Worm (Caenorhabditis elegans): ENCODE data around the gene sbsp-1.

Gene sbsp-1

DNA sequence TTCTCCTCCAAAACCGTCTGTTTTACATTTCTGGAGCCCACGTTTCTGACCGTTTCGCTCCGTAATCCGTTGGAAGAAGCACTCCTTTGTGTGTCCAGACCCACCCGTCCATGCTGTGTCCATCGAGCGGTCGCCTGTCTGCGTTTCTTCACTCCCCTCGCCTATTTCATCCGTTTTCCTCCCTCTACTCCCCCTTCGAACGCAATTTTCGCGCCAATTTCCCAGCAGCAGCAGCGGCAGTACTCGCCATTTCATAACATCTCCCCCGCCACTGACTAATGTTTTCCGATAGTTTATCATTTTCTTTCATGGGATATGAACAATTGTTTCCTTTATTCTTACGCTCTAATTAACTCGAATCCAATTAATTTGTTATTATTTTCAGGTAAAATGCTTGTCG, 24.8 kb upstream of the sbsp-1 start (continued):
- TF ChIP-seq fkh-10 (GFP tag; optimal IDR thresholded peaks at IDR 0.05) (no peak), syd-9 (tag; optimal IDR thresholded peaks at IDR 0.05) (no peak), lin-11 (tag; optimal IDR thresholded peaks at IDR 0.05) (no peak), pag-3 (tag; optimal IDR thresholded peaks at IDR 0.05; ENCODE audit: borderline replicate concordance) (no peak), sdc-2 (tag; optimal IDR thresholded peaks at IDR 0.05) (no peak), pat-9 (tag; optimal IDR thresholded peaks at IDR 0.05) (no peak), elt-4 (tag; optimal IDR thresholded peaks at IDR 0.05) (no peak), eyg-1 (tag; optimal IDR thresholded peaks at IDR 0.05) (no peak), fkh-6 (tag; optimal IDR thresholded peaks at IDR 0.05) (no peak), pax-1 (tag; optimal IDR thresholded peaks at IDR 0.05) (no peak), pha-2 (tag; optimal IDR thresholded peaks at IDR 0.05) (no peak), ahr-1 (tag; optimal IDR thresholded peaks at IDR 0.05) (no peak), gmeb-2 (tag; optimal IDR thresholded peaks at IDR 0.05) (no peak), pros-1 (tag; optimal IDR thresholded peaks at IDR 0.05) (no peak), rnt-1 (tag; optimal IDR thresholded peaks at IDR 0.05) (peak; percentile 4), K09A11.1 (tag; optimal IDR thresholded peaks at IDR 0.05; ENCODE audit: insufficient read depth) (no peak), K02D7.2 (tag; optimal IDR thresholded peaks at IDR 0.05) (no peak), nhr-11 (tag; optimal IDR thresholded peaks at IDR 0.05) (no peak), C08G9.2 (tag; optimal IDR thresholded peaks at IDR 0.05) (no peak), ceh-31 (tag; optimal IDR thresholded peaks at IDR 0.05) (peak; percentile 67), nhr-232 (tag; optimal IDR thresholded peaks at IDR 0.05) (peak; percentile 7), unc-42 (tag; optimal IDR thresholded peaks at IDR 0.05) (peak; percentile 67), unc-55 (GFP tag; optimal IDR thresholded peaks at IDR 0.05) (peak; percentile 27), madf-2 (tag; optimal IDR thresholded peaks at IDR 0.05) (no peak), dmd-4 (tag; optimal IDR thresholded peaks at IDR 0.05; ENCODE audit: borderline replicate concordance) (no peak), ets-4 (tag; optimal IDR thresholded peaks at IDR 0.05) (peak; percentile 7), npax-4 (tag; optimal IDR thresholded peaks at IDR 0.05) (no peak), ceh-9 (tag; optimal IDR thresholded peaks at IDR 0.05) (no peak), ceh-18 (tag; optimal IDR thresholded peaks at IDR 0.05) (peak; percentile 26), pqm-1 (tag; optimal IDR thresholded peaks at IDR 0.05) (no peak), ttx-3 (tag; optimal IDR thresholded peaks at IDR 0.05) (no peak), T23F11.4 (GFP tag; optimal IDR thresholded peaks at IDR 0.05) (no peak), hlh-13 (GFP tag; optimal IDR thresholded peaks at IDR 0.05) (no peak), sox-2 (GFP tag; IDR thresholded peaks at IDR 0.05) (0 out of 2 replicates have a peak, but pooled peaks have one; percentile 9), F13H6.1 (tag; optimal IDR thresholded peaks at IDR 0.05) (no peak), Y22D7AL.16 (tag; optimal IDR thresholded peaks at IDR 0.05) (no peak), ceh-22 (tag; optimal IDR thresholded peaks at IDR 0.05) (no peak), ceh-2 (tag; optimal IDR thresholded peaks at IDR 0.05) (peak; percentile 12), hlh-6 (tag; optimal IDR thresholded peaks at IDR 0.05) (peak; percentile 17), zip-5 (tag; optimal IDR thresholded peaks at IDR 0.05) (no peak), lim-6 (tag; optimal IDR thresholded peaks at IDR 0.05) (no peak), hlh-15 (tag; optimal IDR thresholded peaks at IDR 0.05) (no peak), ceh-24 (tag; optimal IDR thresholded peaks at IDR 0.05) (no peak), pha-4 (tag; optimal IDR thresholded peaks at IDR 0.05) (no peak), tbx-7 (tag; optimal IDR thresholded peaks at IDR 0.05) (no peak)

DNA sequence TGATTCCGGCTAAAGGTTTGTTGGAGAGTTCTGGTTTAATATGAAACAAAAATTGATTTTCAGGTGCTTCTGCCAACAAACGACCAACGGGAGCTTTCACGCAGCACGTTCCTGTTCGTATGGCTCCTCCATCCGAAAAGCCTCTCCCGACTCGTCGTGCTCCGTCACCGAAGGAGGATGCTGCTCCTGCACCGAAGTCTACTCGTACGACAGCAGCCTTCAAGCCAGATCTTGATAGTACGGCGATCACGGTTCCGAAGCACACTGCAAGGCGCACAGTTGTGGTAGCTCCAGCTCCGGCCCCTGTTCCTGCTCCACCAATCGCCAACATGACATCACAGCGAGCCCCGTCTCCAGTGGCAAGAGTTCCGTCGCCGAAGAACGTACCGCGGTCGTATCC, 23.9 kb upstream of the sbsp-1 start:
- peak; percentile 2 for TF ChIP-seq C08G9.2 (tag; optimal IDR thresholded peaks at IDR 0.05)
- TF ChIP-seq zip-5 (tag; optimal IDR thresholded peaks at IDR 0.05) = no peak
